Worm (Caenorhabditis elegans): ENCODE results near the gene F22B5.4.

ce11 chrII:8480166-8480565, 30.7 kb downstream of the F22B5.4 start, which contains the start of gene lact-4:
- TF ChIP-seq ama-1 (optimal IDR thresholded peaks at IDR 0.05) = no peak
- no peak for TF ChIP-seq tra-4 (tag; optimal IDR thresholded peaks at IDR 0.05)
- TF ChIP-seq ets-7 (tag; optimal IDR thresholded peaks at IDR 0.05) = no peak
- no peak for TF ChIP-seq flt-1 (GFP tag; IDR thresholded peaks at IDR 0.05)
- TF ChIP-seq pes-1 (GFP tag; IDR thresholded peaks at IDR 0.05) = no peak
- TF ChIP-seq ceh-36 (tag; optimal IDR thresholded peaks at IDR 0.05) = no peak
- no peak for TF ChIP-seq B0310.2 (tag; optimal IDR thresholded peaks at IDR 0.05)
- no peak for TF ChIP-seq scrt-1 (GFP tag; IDR thresholded peaks at IDR 0.05)
- no peak for TF ChIP-seq aly-1 (tag; optimal IDR thresholded peaks at IDR 0.05)
- TF ChIP-seq sea-1 (GFP tag; conservative IDR thresholded peaks at IDR 0.05) = no peak
